Worm (Caenorhabditis elegans) whole organism, L4/young adult: ENCODE measurements around the gene F35F11.2.

ENCODE experiments used
- W03F9.2 ChIP-seq: fragments of 150-350 bp; optimal IDR thresholded peaks from 2 replicates; lab custom pipeline; 2014; ENCODE audit warnings: missing biosample characterization, missing genetic modification characterization
- dao-5 ChIP-seq: sonication (generic microtip); optimal IDR thresholded peaks from 2 replicates; lab custom pipeline; 2016; ENCODE audit warnings: missing genotype, missing genetic modification characterization, moderate library complexity, missing compliant biosample characterization
- him-1 ChIP-seq: sonication (generic microtip); optimal IDR thresholded peaks from 2 replicates; lab custom pipeline; 2016; ENCODE audit warnings: missing genotype, missing genetic modification reagents, missing genetic modification characterization, missing compliant biosample characterization

Gene F35F11.2

DNA sequence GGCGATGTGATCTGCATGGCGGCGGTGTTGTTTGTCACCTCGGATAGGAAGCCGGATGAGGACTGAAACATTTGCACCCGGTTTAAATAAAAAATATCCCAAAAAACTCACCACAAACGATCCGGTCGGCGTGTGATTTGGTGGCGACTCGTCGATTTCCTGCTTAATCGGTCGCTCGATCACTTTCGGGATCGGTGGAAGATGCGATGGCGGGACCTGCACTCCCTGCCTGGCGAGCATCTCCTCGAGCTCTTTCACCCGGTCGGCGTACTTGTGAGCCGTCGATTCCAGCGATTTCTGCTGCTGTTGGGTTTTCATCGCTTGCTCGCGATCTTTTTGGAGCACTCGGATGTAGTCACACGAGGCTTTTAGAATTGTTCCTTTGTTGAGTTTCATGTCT, 23.4 kb upstream of the F35F11.2 start:
- no peak for TF ChIP-seq dao-5
- TF ChIP-seq W03F9.2 (tag; lab: Kevin White, UChicago), result no peak
- no peak for TF ChIP-seq him-1 (tag; lab: Kevin White, UChicago)

DNA sequence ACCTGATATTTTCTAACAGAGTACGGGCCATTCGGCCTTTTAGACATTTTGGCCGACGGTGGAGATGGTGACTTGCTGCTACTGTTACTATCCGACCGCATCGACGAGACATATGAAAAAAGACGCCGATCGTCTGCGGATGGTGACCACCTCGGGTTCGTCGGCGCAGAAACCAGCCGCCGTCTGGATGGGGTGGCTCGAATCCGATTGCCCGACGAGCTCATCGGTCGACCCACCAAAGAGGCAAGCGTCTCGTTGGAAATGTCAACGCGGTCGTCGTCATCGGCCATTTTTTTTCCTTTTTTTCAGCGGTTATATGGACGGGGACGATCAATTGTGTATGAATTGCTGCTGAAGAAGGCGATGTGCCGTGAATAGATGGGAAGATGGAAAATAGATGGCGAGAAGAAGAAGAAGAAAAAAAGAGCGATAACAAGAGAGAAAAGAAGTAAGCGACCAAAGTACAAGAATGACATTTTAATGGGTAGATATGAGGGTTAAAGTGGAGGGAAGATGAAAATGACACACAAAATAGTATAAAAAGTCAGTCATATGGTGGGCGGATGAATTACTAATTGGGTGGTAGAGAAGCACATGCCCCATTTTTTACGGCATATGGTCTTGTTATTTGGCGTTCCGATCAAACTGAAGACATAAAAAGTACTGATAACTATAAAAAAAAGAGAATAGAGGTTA, 21.2 kb upstream of the F35F11.2 start:
- no peak for TF ChIP-seq W03F9.2 (tag; lab: Kevin White, UChicago)
- no peak for TF ChIP-seq dao-5
- TF ChIP-seq him-1 (tag; lab: Kevin White, UChicago), result no peak

- TF ChIP-seq him-1 (tag; lab: Kevin White, UChicago) (peak; percentile 81), dao-5 (no peak), W03F9.2 (tag; lab: Kevin White, UChicago) (no peak)
Measured at ce11 chrIV:4019836-4020235, 20.2 kb upstream of the F35F11.2 start.

- no peak for TF ChIP-seq W03F9.2 (tag; lab: Kevin White, UChicago)
- TF ChIP-seq him-1 (tag; lab: Kevin White, UChicago), result no peak
- TF ChIP-seq dao-5, result no peak
Measured at ce11 chrIV:4021847-4022780, 18.0 kb upstream of the F35F11.2 start.

DNA sequence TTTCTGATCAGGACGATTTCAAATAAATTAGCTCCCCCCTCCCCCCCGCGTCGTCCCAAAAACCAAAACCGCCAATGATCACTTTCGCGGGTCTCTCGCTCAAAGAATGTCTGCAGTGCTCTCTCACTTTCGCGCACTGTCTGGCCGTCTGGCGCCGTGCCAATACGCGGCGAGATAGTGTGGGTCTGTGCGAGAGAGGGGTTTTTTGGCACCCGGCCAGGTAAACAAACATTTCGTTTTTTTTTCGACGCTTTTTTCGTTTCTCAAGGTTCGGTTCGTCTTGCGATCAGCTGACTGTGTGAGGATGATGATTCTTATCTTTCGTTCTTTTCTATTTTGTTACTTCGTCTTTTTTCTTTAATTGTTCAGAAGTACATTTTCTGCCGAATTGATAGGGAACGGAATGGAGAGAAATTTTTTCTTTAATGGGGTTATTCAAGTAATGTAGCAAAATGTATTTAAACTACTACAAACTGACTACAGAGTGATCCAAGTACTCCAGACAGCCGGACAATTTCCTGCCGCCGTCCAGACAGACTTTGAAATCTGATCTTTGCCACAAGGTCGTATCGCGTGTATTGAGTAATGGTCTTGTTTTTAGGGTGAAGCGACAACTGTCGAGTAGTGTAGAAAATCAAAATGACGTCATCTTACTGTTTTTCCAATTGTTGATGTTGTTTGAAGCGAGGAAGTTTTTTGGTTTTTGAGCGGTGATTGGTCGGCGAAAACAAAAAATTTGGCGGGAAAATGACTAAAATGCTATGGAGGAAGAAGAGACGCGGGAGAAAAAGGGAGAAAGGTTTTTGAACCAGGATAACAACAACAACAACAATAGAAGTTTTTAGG, 15.7 kb upstream of the F35F11.2 start:
- no peak for TF ChIP-seq dao-5
- TF ChIP-seq him-1 (tag; lab: Kevin White, UChicago), result no peak
- no peak for TF ChIP-seq W03F9.2 (tag; lab: Kevin White, UChicago)

- TF ChIP-seq him-1 (tag; lab: Kevin White, UChicago) (no peak), dao-5 (no peak), W03F9.2 (tag; lab: Kevin White, UChicago) (peak; percentile 12)
Measured at ce11 chrIV:4025923-4026322, 14.2 kb upstream of the F35F11.2 start.

DNA sequence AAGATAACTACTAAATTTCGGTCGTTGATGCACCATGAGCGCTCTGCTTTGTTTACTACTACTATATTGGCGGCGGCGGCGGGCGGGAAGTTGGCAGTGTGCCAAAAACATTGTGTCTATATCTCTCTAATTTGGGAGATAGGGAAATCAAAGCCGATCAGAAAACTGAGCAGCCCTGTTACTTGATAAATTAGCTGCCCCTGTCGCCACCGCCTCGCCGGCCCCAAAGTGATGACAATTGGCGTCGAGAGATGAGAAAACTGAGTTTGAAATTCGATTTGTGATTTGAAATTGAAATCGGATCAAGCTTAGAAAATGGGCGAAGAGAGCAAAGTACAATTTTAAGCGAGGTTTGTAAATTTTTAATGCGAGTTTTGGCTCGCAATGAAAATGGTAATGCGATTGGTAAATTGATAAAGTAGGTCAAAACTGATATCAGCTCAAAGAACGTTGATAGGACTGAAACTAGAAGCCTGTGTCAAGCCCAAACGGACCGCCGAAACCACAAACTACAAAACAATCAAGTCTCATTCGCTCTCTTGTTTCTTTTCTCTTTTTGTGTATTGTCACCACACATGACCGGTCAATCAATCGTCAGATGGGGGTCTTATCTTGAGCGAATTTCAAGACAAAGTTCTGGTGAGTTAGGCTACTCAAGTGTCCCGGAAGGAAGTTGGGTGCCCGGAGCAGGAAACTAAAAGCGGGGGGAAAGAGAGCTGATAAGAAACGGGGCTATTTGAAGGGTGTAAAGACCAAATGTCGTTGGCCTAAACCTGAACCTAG, 12.8 kb upstream of the F35F11.2 start:
- no peak for TF ChIP-seq him-1 (tag; lab: Kevin White, UChicago)
- no peak for TF ChIP-seq W03F9.2 (tag; lab: Kevin White, UChicago)
- TF ChIP-seq dao-5, result no peak

DNA sequence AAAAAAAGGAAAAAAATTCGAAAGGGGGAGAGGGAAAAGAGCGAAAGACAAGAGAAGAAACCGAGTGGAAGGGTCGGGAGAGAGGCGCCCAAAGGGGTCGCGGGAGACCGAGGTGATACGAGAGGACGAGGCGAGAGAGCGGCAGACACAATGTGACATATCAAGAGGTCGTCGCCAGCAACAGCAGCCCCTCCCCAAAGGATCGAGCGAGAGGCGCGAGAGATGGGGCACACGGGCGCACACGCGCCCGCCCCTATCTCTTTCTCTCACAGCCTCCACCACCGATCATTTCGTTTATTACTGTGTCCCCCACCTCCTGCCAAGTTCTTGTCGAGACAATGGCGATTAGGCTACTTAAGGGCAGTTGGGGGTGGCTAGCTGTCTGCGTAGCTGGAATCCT, 11.9 kb upstream of the F35F11.2 start:
- no peak for TF ChIP-seq him-1 (tag; lab: Kevin White, UChicago)
- TF ChIP-seq W03F9.2 (tag; lab: Kevin White, UChicago), result no peak
- TF ChIP-seq dao-5, result no peak

DNA sequence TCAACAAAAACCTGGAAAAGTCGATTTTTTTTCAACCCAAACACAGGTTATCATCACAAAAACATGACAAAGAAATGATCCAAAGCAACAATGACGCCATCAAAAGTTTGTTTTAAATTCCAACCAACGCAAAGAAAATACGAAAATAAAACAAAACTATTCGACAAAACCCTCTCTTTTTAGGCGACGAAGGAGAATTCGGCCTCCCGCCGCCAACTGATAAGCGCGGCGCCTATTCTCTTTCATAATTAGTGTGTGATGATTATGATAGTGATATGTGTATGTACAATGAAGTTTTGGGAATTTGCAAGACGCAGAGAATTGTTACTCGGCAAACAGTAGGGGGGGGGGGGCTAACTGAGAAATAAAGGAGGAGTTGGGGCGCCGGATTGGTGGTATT, 10.8 kb upstream of the F35F11.2 start:
- TF ChIP-seq W03F9.2 (tag; lab: Kevin White, UChicago), result no peak
- TF ChIP-seq him-1 (tag; lab: Kevin White, UChicago), result no peak
- no peak for TF ChIP-seq dao-5

DNA sequence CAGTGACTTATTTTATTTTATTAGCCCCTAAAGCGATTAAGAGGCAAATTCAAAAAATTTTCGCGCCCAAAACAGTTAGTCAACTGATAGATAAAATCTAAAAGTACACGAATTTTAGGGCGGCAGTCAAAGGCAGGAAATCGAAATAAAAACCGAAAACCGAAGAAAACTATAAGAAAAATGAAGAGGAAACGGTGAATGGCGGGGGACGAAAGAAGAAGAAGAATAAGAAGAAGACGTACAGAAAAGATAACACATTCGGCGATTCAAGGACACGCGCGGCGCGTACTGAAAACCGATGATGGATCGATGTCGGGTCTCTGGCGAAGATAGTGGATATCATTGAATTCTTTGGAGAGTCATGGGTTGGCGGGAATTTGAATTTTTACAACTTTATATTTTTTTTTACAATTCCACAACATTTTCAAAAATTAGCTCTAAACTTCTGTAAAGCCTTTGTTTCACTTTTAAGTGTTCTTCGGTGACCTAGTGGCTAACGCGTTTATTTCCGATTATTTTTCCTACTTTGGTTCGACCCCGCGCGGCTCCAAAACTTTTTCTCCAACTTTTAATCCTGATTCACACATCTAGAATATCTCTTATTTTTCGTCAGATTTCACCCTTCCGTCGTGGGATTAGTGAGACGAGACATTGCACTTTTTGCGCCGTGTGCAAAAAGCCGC, 9.0 kb upstream of the F35F11.2 start:
- TF ChIP-seq him-1 (tag; lab: Kevin White, UChicago) (no peak), dao-5 (no peak), W03F9.2 (tag; lab: Kevin White, UChicago) (no peak)

DNA sequence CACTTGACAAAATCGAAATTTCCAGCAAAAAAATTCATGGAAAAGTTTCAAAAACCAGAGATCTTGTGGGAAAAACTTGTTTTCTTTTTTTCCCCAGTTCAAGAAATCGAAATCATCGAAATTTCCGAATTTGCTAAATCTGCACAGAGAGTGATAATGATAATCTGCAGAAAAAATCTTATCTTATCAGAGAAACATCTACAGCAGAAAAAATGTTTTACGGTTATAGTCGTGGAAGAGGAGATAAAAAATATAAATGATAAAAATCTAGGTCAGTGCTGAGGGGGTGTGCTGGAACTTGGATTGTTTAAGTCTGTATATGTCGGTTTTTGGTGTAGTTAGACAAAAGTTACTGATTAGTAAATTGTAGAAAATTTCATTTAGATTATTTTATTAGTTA, 7.7 kb upstream of the F35F11.2 start:
- TF ChIP-seq dao-5 (no peak), W03F9.2 (tag; lab: Kevin White, UChicago) (no peak), him-1 (tag; lab: Kevin White, UChicago) (no peak)

DNA sequence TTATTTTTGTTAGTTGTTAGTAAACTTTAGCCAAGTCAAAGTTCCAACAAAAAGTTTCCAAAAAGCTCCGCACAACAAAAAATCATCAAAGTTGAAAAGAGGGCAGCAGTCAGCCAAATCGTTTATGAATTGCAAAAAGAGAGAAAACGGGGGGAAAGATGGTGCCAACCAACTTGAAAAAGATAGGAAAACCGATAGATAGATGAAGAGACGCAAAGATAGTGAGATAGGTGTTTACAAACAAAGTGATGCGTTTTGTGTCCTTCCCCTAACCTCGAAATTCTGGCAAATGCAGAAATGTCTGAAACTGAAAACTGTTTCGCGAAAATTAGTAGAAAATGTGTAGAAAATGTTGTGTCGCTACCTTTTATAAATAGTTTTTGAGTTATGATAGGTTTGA, 6.6 kb upstream of the F35F11.2 start:
- TF ChIP-seq W03F9.2 (tag; lab: Kevin White, UChicago), result no peak
- no peak for TF ChIP-seq dao-5
- TF ChIP-seq him-1 (tag; lab: Kevin White, UChicago), result no peak
